Fruit fly (Drosophila melanogaster) whole organism, embryonic: ENCODE measurements around the gene CG5388.

Experiments
- Abd-B ChIP-seq: fragments of 200-800 bp; sonication (Bioruptor generic); optimal IDR thresholded peaks from 2 replicates; lab custom pipeline; 2018; ENCODE audit warnings: missing biosample characterization, mild to moderate bottlenecking, missing genetic modification characterization, moderate library complexity
- B-H1 ChIP-seq: fragments of 200-800 bp; sonication (Bioruptor generic); IDR thresholded peaks from 3 replicates; pipeline ENCODE4 v1.3.6; 2022; ENCODE audit warnings: missing biosample characterization, missing genetic modification characterization
- Bgb ChIP-seq: fragments of 200-800 bp; sonication (Bioruptor generic); IDR thresholded peaks from 2 replicates; pipeline ENCODE4 v1.3.6; 2022; ENCODE audit warnings: missing biosample characterization, missing genetic modification characterization; ENCODE audit not compliant: partially characterized antibody
- CG12236 ChIP-seq: fragments of 200-800 bp; sonication (Bioruptor generic); optimal IDR thresholded peaks from 2 replicates; lab custom pipeline; 2016; ENCODE audit warnings: missing biosample characterization, missing genetic modification characterization
- CG13894 ChIP-seq: fragments of 200-800 bp; sonication (Bioruptor generic); optimal IDR thresholded peaks from 3 replicates; lab custom pipeline; 2018; ENCODE audit warnings: missing biosample characterization, mild to moderate bottlenecking, missing genetic modification characterization, moderate library complexity
- CG14710 ChIP-seq: fragments of 200-800 bp; sonication (Bioruptor generic); optimal IDR thresholded peaks from 3 replicates; lab custom pipeline; 2019; ENCODE audit warnings: missing biosample characterization, mild to moderate bottlenecking, missing genetic modification characterization, moderate library complexity
- CG1602 ChIP-seq: fragments of 200-800 bp; sonication (Bioruptor generic); optimal IDR thresholded peaks from 3 replicates; lab custom pipeline; 2016; ENCODE audit warnings: missing biosample characterization, missing genetic modification characterization
- CG1603 ChIP-seq: fragments of 200-800 bp; sonication (Bioruptor generic); optimal IDR thresholded peaks from 2 replicates; lab custom pipeline; 2019; ENCODE audit warnings: missing biosample characterization, mild to moderate bottlenecking, missing genetic modification characterization, moderate library complexity
- CG16815 ChIP-seq: fragments of 200-800 bp; sonication (Bioruptor generic); optimal IDR thresholded peaks from 3 replicates; lab custom pipeline; 2017; ENCODE audit warnings: missing biosample characterization, mild to moderate bottlenecking, missing genetic modification characterization
- CG17802 ChIP-seq: fragments of 200-800 bp; sonication (Bioruptor generic); optimal IDR thresholded peaks from 2 replicates; lab custom pipeline; 2018; ENCODE audit warnings: missing biosample characterization, mild to moderate bottlenecking, missing genetic modification characterization, moderate library complexity
- CG31224 ChIP-seq: fragments of 200-800 bp; sonication (Bioruptor generic); IDR thresholded peaks from 2 replicates; pipeline ENCODE4 v1.3.6; 2022; ENCODE audit warnings: missing biosample characterization, missing genetic modification characterization
- CG34224 ChIP-seq: fragments of 200-800 bp; sonication (Bioruptor generic); IDR thresholded peaks from 3 replicates; pipeline ENCODE4 v1.3.6; 2022; ENCODE audit warnings: missing biosample characterization, missing genetic modification characterization; ENCODE audit not compliant: partially characterized antibody
- CG4328 ChIP-seq: fragments of 200-800 bp; sonication (Bioruptor generic); optimal IDR thresholded peaks from 3 replicates; lab custom pipeline; 2017; ENCODE audit warnings: missing biosample characterization, missing genetic modification reagents, missing genetic modification characterization
- CG4424 ChIP-seq: fragments of 200-800 bp; sonication (Bioruptor generic); optimal IDR thresholded peaks from 3 replicates; lab custom pipeline; 2016; ENCODE audit warnings: missing biosample characterization, missing genetic modification characterization
- CG4854 ChIP-seq: fragments of 200-800 bp; sonication (Bioruptor generic); optimal IDR thresholded peaks from 2 replicates; lab custom pipeline; 2016; ENCODE audit warnings: missing biosample characterization, missing genetic modification characterization, inconsistent platforms
- CG6683 ChIP-seq: fragments of 200-800 bp; sonication (Bioruptor generic); optimal IDR thresholded peaks from 2 replicates; lab custom pipeline; 2017; ENCODE audit warnings: missing biosample characterization, mild to moderate bottlenecking, missing genetic modification characterization, missing genetic modification reagents
- CG7963 ChIP-seq: fragments of 200-800 bp; sonication (Bioruptor generic); IDR thresholded peaks from 3 replicates; pipeline ENCODE4 v1.3.6; 2022; ENCODE audit warnings: missing biosample characterization, missing genetic modification characterization; ENCODE audit not compliant: partially characterized antibody
- CG8089 ChIP-seq: fragments of 200-800 bp; sonication (Bioruptor generic); optimal IDR thresholded peaks from 3 replicates; lab custom pipeline; 2016; ENCODE audit warnings: missing biosample characterization, missing genetic modification characterization
- CG8359 ChIP-seq: fragments of 200-800 bp; sonication (Bioruptor generic); optimal IDR thresholded peaks from 2 replicates; lab custom pipeline; 2017; ENCODE audit warnings: missing biosample characterization, mild to moderate bottlenecking, missing genetic modification characterization, borderline replicate concordance
- Dp ChIP-seq: fragments of 200-800 bp; sonication (Bioruptor generic); optimal IDR thresholded peaks from 2 replicates; lab custom pipeline; 2018; ENCODE audit warnings: missing biosample characterization, mild to moderate bottlenecking, missing genetic modification characterization, moderate library complexity
- Fer3 ChIP-seq: fragments of 200-800 bp; sonication (Bioruptor generic); optimal IDR thresholded peaks from 2 replicates; lab custom pipeline; 2018; ENCODE audit warnings: missing biosample characterization, mild to moderate bottlenecking, missing genetic modification characterization, moderate library complexity
- GATAe ChIP-seq: fragments of 200-800 bp; sonication (Bioruptor generic); conservative IDR thresholded peaks from 2 replicates; pipeline ENCODE4 v1.3.6; 2022; ENCODE audit warnings: missing biosample characterization, missing genetic modification characterization
- Gsc ChIP-seq: fragments of 200-800 bp; sonication (Bioruptor generic); IDR thresholded peaks from 2 replicates; pipeline ENCODE4 v1.3.6; 2022; ENCODE audit warnings: missing biosample characterization, missing genetic modification characterization
- HLH54F ChIP-seq: fragments of 200-800 bp; sonication (Bioruptor generic); optimal IDR thresholded peaks from 3 replicates; lab custom pipeline; 2016; ENCODE audit warnings: missing biosample characterization, missing genetic modification characterization
- Lpt ChIP-seq: fragments of >200 bp; optimal IDR thresholded peaks from 2 replicates; lab custom pipeline; 2018; ENCODE audit warnings: missing biosample characterization, missing genetic modification characterization
- Max ChIP-seq: fragments of 200-800 bp; sonication (Bioruptor generic); optimal IDR thresholded peaks from 2 replicates; lab custom pipeline; 2016; ENCODE audit warnings: missing biosample characterization, mild to moderate bottlenecking, missing genetic modification characterization
- Med ChIP-seq: fragments of 200-800 bp; sonication (Bioruptor generic); peaks from one replicate; lab custom pipeline; 2016; ENCODE audit warnings: missing biosample characterization, missing genetic modification characterization, mild to moderate bottlenecking, inconsistent platforms, moderate library complexity
- Ravus ChIP-seq: fragments of 200-800 bp; sonication (Bioruptor generic); IDR thresholded peaks from 2 replicates; pipeline ENCODE4 v1.3.6; 2022; ENCODE audit warnings: missing biosample characterization, missing genetic modification characterization
- Scr ChIP-seq: fragments of 200-800 bp; sonication (Bioruptor generic); IDR thresholded peaks from 2 replicates; pipeline ENCODE4 v1.3.6; 2022; ENCODE audit warnings: missing biosample characterization, missing genetic modification characterization; ENCODE audit not compliant: partially characterized antibody
- YL-1 ChIP-seq: fragments of 200-800 bp; sonication (Bioruptor generic); optimal IDR thresholded peaks from 3 replicates; lab custom pipeline; 2017; ENCODE audit warnings: missing biosample characterization, mild to moderate bottlenecking, missing genetic modification characterization
- abd-A ChIP-seq: fragments of 200-800 bp; sonication (Bioruptor generic); optimal IDR thresholded peaks from 3 replicates; lab custom pipeline; 2019; ENCODE audit warnings: missing biosample characterization, mild to moderate bottlenecking, missing genetic modification characterization, moderate library complexity
- cato ChIP-seq: fragments of 200-800 bp; sonication (Bioruptor generic); optimal IDR thresholded peaks from 2 replicates; lab custom pipeline; 2016; ENCODE audit warnings: missing biosample characterization, missing genetic modification characterization, borderline replicate concordance
- chinmo ChIP-seq: fragments of 200-800 bp; sonication (Bioruptor generic); IDR thresholded peaks from 4 replicates; pipeline ENCODE4 v1.3.6; 2022; ENCODE audit warnings: missing biosample characterization, missing genetic modification characterization; ENCODE audit not compliant: partially characterized antibody
- crp ChIP-seq, 2 experiments: fragments of 200-800 bp; sonication (Bioruptor generic); optimal IDR thresholded peaks; 2 replicates in 1 of 2; 3 replicates in 1 of 2; lab custom pipeline; 2017; ENCODE audit warnings: missing biosample characterization in 2 of 2, missing genetic modification characterization in 2 of 2, mild to moderate bottlenecking in 1 of 2, moderate library complexity in 1 of 2
- disco-r ChIP-seq: fragments of 200-800 bp; sonication (Bioruptor generic); optimal IDR thresholded peaks from 2 replicates; lab custom pipeline; 2016; ENCODE audit warnings: missing biosample characterization, missing genetic modification characterization
- gfzf ChIP-seq: fragments of 200-800 bp; sonication (Bioruptor generic); optimal IDR thresholded peaks from 2 replicates; lab custom pipeline; 2016; ENCODE audit warnings: missing biosample characterization, mild to moderate bottlenecking, missing genetic modification characterization, moderate library complexity
- hth ChIP-seq: fragments of >200 bp; optimal IDR thresholded peaks from 2 replicates; lab custom pipeline; 2017; ENCODE audit warnings: inconsistent platforms
- ken ChIP-seq: fragments of 200-800 bp; sonication (Bioruptor generic); IDR thresholded peaks from 3 replicates; pipeline ENCODE4 v1.3.6; 2022; ENCODE audit warnings: missing biosample characterization, missing genetic modification characterization
- kni ChIP-seq: fragments of 200-800 bp; sonication (Bioruptor generic); optimal IDR thresholded peaks from 3 replicates; lab custom pipeline; 2017; ENCODE audit warnings: mild to moderate bottlenecking, missing biosample characterization, missing genetic modification reagents, missing genetic modification characterization
- mld ChIP-seq: fragments of 200-800 bp; sonication (Bioruptor generic); IDR thresholded peaks from 3 replicates; pipeline ENCODE4 v1.3.6; 2022; ENCODE audit warnings: missing biosample characterization, missing genetic modification characterization; ENCODE audit not compliant: partially characterized antibody
- slp2 ChIP-seq: fragments of 200-800 bp; sonication (Bioruptor generic); optimal IDR thresholded peaks from 2 replicates; lab custom pipeline; 2016; ENCODE audit warnings: missing biosample characterization, missing genetic modification characterization
- sna ChIP-seq: fragments of 200-800 bp; sonication (Bioruptor generic); IDR thresholded peaks from 2 replicates; pipeline ENCODE4 v1.3.6; 2022; ENCODE audit warnings: missing biosample characterization, missing genetic modification characterization; ENCODE audit not compliant: partially characterized antibody
- stwl ChIP-seq: fragments of 200-800 bp; sonication (Bioruptor generic); optimal IDR thresholded peaks from 3 replicates; lab custom pipeline; 2018; ENCODE audit warnings: missing biosample characterization, mild to moderate bottlenecking, missing genetic modification characterization, moderate library complexity
- tll ChIP-seq, 2 experiments: fragments of 200-800 bp in 1 of 2; fragments of >200 bp in 1 of 2; sonication (Bioruptor generic) in 1 of 2; optimal IDR thresholded peaks; 2 replicates each; lab custom pipeline; 2017 to 2019; ENCODE audit warnings: missing biosample characterization in 2 of 2, missing genetic modification characterization in 2 of 2, mild to moderate bottlenecking in 1 of 2, moderate library complexity in 1 of 2
- unc-4 ChIP-seq: fragments of 200-800 bp; sonication (Bioruptor generic); IDR thresholded peaks from 2 replicates; pipeline ENCODE4 v1.3.6; 2022; ENCODE audit warnings: missing biosample characterization, missing genetic modification characterization; ENCODE audit not compliant: partially characterized antibody
- wdn ChIP-seq: fragments of 200-800 bp; sonication (Bioruptor generic); IDR thresholded peaks from 2 replicates; pipeline ENCODE4 v1.3.6; 2022; ENCODE audit warnings: missing biosample characterization, missing genetic modification characterization
- zen2 ChIP-seq: fragments of 200-800 bp; sonication (Bioruptor generic); IDR thresholded peaks from 3 replicates; pipeline ENCODE4 v1.3.6; 2022; ENCODE audit warnings: missing biosample characterization, missing genetic modification characterization; ENCODE audit not compliant: partially characterized antibody

The CG5388 gene

dm6 chr3R:22379942-22380341 is 39.8 kb upstream of the CG5388 start, which contains the start of gene CG34149 (continued):
- no peak for TF ChIP-seq abd-A
- TF ChIP-seq Bgb (GFP tag; lab: Robert Waterston, UW), result peak; percentile 33; the same call in 1 of the 2 replicates
- TF ChIP-seq unc-4 (GFP tag; lab: Robert Waterston, UW), result peak; percentile 55

- no peak for TF ChIP-seq kni
- TF ChIP-seq Lpt (GFP tag; lab: Kevin White, UChicago), result no peak
- TF ChIP-seq CG34224 (GFP tag; lab: Robert Waterston, UW), result peak; percentile 97
- peak; percentile 97 for TF ChIP-seq sna (GFP tag; lab: Robert Waterston, UW)
- no peak for TF ChIP-seq cato (GFP tag; lab: Kevin White, UChicago)
- TF ChIP-seq B-H1 (GFP tag; lab: Robert Waterston, UW), result no peak
- no peak for TF ChIP-seq HLH54F
- peak; percentile 98 for TF ChIP-seq Scr
- TF ChIP-seq gfzf (GFP tag; lab: Kevin White, UChicago), result peak; percentile 0
- no peak for TF ChIP-seq CG4854 (GFP tag; lab: Kevin White, UChicago)
- TF ChIP-seq Abd-B (GFP tag; lab: Kevin White, UChicago), result no peak
- no peak for TF ChIP-seq slp2 (GFP tag; lab: Kevin White, UChicago)
- peak; percentile 42; the same call in 2 of the 4 replicates for TF ChIP-seq chinmo
- no peak for TF ChIP-seq CG6683 (GFP tag; lab: Kevin White, UChicago)
- no peak for TF ChIP-seq CG1602 (GFP tag; lab: Kevin White, UChicago)
- peak in 1 of 2 experiments; percentile 82 for TF ChIP-seq tll (GFP tag; optimal IDR thresholded peaks at IDR 0.05; lab: Kevin White, UChicago)
- no peak for TF ChIP-seq CG16815
- TF ChIP-seq hth (lab: Kevin White, UChicago), result no peak
- no peak for TF ChIP-seq Ravus
- no peak for TF ChIP-seq CG12236
- no peak for TF ChIP-seq CG4328 (GFP tag; lab: Kevin White, UChicago)
- TF ChIP-seq CG17802 (tag; lab: Kevin White, UChicago), result no peak
- TF ChIP-seq wdn (GFP tag; lab: Robert Waterston, UW), result no peak
- TF ChIP-seq CG14710 (tag; lab: Kevin White, UChicago), result peak; percentile 43
- peak; percentile 55 for TF ChIP-seq Med (GFP tag; lab: Kevin White, UChicago)
- TF ChIP-seq mld (GFP tag; lab: Robert Waterston, UW), result peak; percentile 84; the same call in 2 of the 3 replicates
- TF ChIP-seq disco-r, result no peak
- peak; percentile 32 for TF ChIP-seq CG1603 (tag; lab: Kevin White, UChicago)
- TF ChIP-seq Dp (GFP tag; lab: Kevin White, UChicago), result peak; percentile 80
- no peak for TF ChIP-seq abd-A
- peak; percentile 75 for TF ChIP-seq stwl (tag; lab: Kevin White, UChicago)
- TF ChIP-seq YL-1 (GFP tag; lab: Kevin White, UChicago), result peak; percentile 56
- TF ChIP-seq Max (GFP tag; lab: Kevin White, UChicago), result no peak
- TF ChIP-seq CG7963, result peak; percentile 61; the same call in 1 of the 3 replicates
- TF ChIP-seq CG8089 (GFP tag; lab: Kevin White, UChicago), result no peak
- no peak for TF ChIP-seq CG4424 (GFP tag; lab: Kevin White, UChicago)
- no peak for TF ChIP-seq CG13894 (tag; lab: Kevin White, UChicago)
- TF ChIP-seq Gsc (GFP tag; lab: Robert Waterston, UW), result no peak
- no peak for TF ChIP-seq CG31224 (GFP tag; lab: Robert Waterston, UW)
- peak; percentile 92 for TF ChIP-seq zen2
- TF ChIP-seq ken (GFP tag; lab: Robert Waterston, UW), result no peak
- TF ChIP-seq Fer3 (tag; lab: Kevin White, UChicago), result no peak
- no peak for TF ChIP-seq CG8359 (GFP tag; lab: Kevin White, UChicago)
- TF ChIP-seq GATAe (GFP tag; lab: Robert Waterston, UW), result no peak
- peak in 1 of 2 experiments; percentile 73 for TF ChIP-seq crp (GFP tag; optimal IDR thresholded peaks at IDR 0.05; lab: Kevin White, UChicago)
These were observed 35.6 kb upstream of the CG5388 start, which contains the start of gene CG18596 for dm6 chr3R:22375674-22376073. CG18596 (plus strand) TSS chr3R:22375923.
